1 fruit fly cellular context compared by ENCODE assay signal in genomic region chrX:7708942-7709707, dm6.
A peak's percentile ranks its signal among the peaks of the same experiment; 100 is the strongest.
TF ChIP-seq lines count a peak whose summit lies in the region.

Gene CHES-1-like, minus strand, starts transcription at chrX:7709385.

TF ChIP-seq in whole organism, embryonic, 481 proteins besides CTCF, POLR2A, EP300 and RAD21 (continued from another document):
- TF ChIP-seq CG13624 (GFP tag; optimal IDR thresholded peaks at IDR 0.05; lab: Kevin White, UChicago) (peak; percentile 90), fd96Cb (tag; optimal IDR thresholded peaks at IDR 0.05; lab: Kevin White, UChicago) (peak; percentile 91), CG9932 (GFP tag; IDR thresholded peaks at IDR 0.05; lab: Robert Waterston, UW) (peak; percentile 71), Hand (GFP tag; optimal IDR thresholded peaks at IDR 0.05; lab: Kevin White, UChicago) (peak; percentile 86), CG3163 (GFP tag; optimal IDR thresholded peaks at IDR 0.05; lab: Kevin White, UChicago) (peak; percentile 68), CG14860 (GFP tag; IDR thresholded peaks at IDR 0.05; lab: Robert Waterston, UW; ENCODE audit: partially characterized antibody) (no peak), bigmax (GFP tag; optimal IDR thresholded peaks at IDR 0.05; lab: Kevin White, UChicago) (no peak), shn (GFP tag; optimal IDR thresholded peaks at IDR 0.05; lab: Kevin White, UChicago) (peak; percentile 93), schlank (tag; optimal IDR thresholded peaks at IDR 0.05; lab: Kevin White, UChicago) (peak; percentile 37), CG12942 (GFP tag; optimal IDR thresholded peaks at IDR 0.05; lab: Kevin White, UChicago) (peak; percentile 90), disco-r (GFP tag; optimal IDR thresholded peaks at IDR 0.05; lab: Kevin White, UChicago) (peak; percentile 90), lab (GFP tag; optimal IDR thresholded peaks at IDR 0.05; lab: Kevin White, UChicago) (peak; percentile 91), Sin3A (optimal IDR thresholded peaks at IDR 0.05; lab: Kevin White, UChicago) (no peak), CG10654 (GFP tag; optimal IDR thresholded peaks at IDR 0.05; lab: Kevin White, UChicago) (peak; percentile 83), CG16815 (GFP tag; optimal IDR thresholded peaks at IDR 0.05; lab: Kevin White, UChicago) (peak; percentile 85), nom (GFP tag; optimal IDR thresholded peaks at IDR 0.05; lab: Kevin White, UChicago) (peak; percentile 74), CG13775 (GFP tag; optimal IDR thresholded peaks at IDR 0.05; lab: Kevin White, UChicago) (peak; percentile 88), CG31365 (tag; optimal IDR thresholded peaks at IDR 0.05; lab: Kevin White, UChicago) (peak; percentile 44), CG4424 (GFP tag; optimal IDR thresholded peaks at IDR 0.05; lab: Kevin White, UChicago) (peak; percentile 92), Adf1 (GFP tag; IDR thresholded peaks at IDR 0.05; lab: Robert Waterston, UW) (peak; percentile 44), CG10565 (GFP tag; optimal IDR thresholded peaks at IDR 0.05; lab: Kevin White, UChicago) (peak; percentile 64), PHDP (tag; optimal IDR thresholded peaks at IDR 0.05; lab: Kevin White, UChicago) (peak; percentile 85), Gsc (GFP tag; IDR thresholded peaks at IDR 0.05; lab: Robert Waterston, UW) (peak; percentile 33; the same call in 1 of the 2 replicates), sc (optimal IDR thresholded peaks at IDR 0.05; lab: Kevin White, UChicago) (no peak), sc (GFP tag; optimal IDR thresholded peaks at IDR 0.05; lab: Kevin White, UChicago) (peak; percentile 90), dimm (GFP tag; IDR thresholded peaks at IDR 0.05; lab: Robert Waterston, UW) (peak; percentile 68), CG9876 (GFP tag; optimal IDR thresholded peaks at IDR 0.05; lab: Kevin White, UChicago) (peak; percentile 81), CG3281 (GFP tag; optimal IDR thresholded peaks at IDR 0.05; lab: Kevin White, UChicago) (peak; percentile 91), CG33213 (GFP tag; optimal IDR thresholded peaks at IDR 0.05; lab: Kevin White, UChicago) (peak; percentile 84), lola (GFP tag; optimal IDR thresholded peaks at IDR 0.05; lab: Kevin White, UChicago) (peak in 1 of 3 experiments; percentile 85), CG17829 (tag; optimal IDR thresholded peaks at IDR 0.05; lab: Kevin White, UChicago) (peak; percentile 91), Dref (GFP tag; IDR thresholded peaks at IDR 0.05; lab: Robert Waterston, UW) (no peak), maf-S (GFP tag; optimal IDR thresholded peaks at IDR 0.05; lab: Kevin White, UChicago) (peak; percentile 88), Optix (GFP tag; IDR thresholded peaks at IDR 0.05; lab: Robert Waterston, UW) (peak; percentile 75; the same call in 2 of the 3 replicates), lbe (GFP tag; optimal IDR thresholded peaks at IDR 0.05; lab: Kevin White, UChicago) (peak; percentile 52), Asciz (GFP tag; optimal IDR thresholded peaks at IDR 0.05; lab: Kevin White, UChicago) (peak; percentile 92), CG5180 (GFP tag; optimal IDR thresholded peaks at IDR 0.05; lab: Kevin White, UChicago) (peak; percentile 83), sob (GFP tag; IDR thresholded peaks at IDR 0.05; lab: Robert Waterston, UW) (peak; percentile 64), usp (GFP tag; optimal IDR thresholded peaks at IDR 0.05; lab: Kevin White, UChicago) (no peak), Dip3 (GFP tag; optimal IDR thresholded peaks at IDR 0.05; lab: Kevin White, UChicago) (peak; percentile 74), Lpt (GFP tag; optimal IDR thresholded peaks at IDR 0.05; lab: Kevin White, UChicago) (no peak), Eip74EF (GFP tag; optimal IDR thresholded peaks at IDR 0.05; lab: Kevin White, UChicago) (peak in 1 of 2 experiments; percentile 94), Ravus (GFP tag; IDR thresholded peaks at IDR 0.05; lab: Robert Waterston, UW) (peak; percentile 39; the same call in 1 of the 2 replicates), CG6813 (GFP tag; optimal IDR thresholded peaks at IDR 0.05; lab: Kevin White, UChicago) (peak; percentile 87), onecut (GFP tag; IDR thresholded peaks at IDR 0.05; lab: Robert Waterston, UW) (peak; percentile 73), Nf-YB (GFP tag; optimal IDR thresholded peaks at IDR 0.05; lab: Kevin White, UChicago) (peak; percentile 76), Side (GFP tag; optimal IDR thresholded peaks at IDR 0.05; lab: Kevin White, UChicago) (peak; percentile 89), CG11696 (GFP tag; IDR thresholded peaks at IDR 0.05; lab: Robert Waterston, UW) (peak; percentile 58; the same call in 1 of the 2 replicates), CG7987 (GFP tag; optimal IDR thresholded peaks at IDR 0.05; lab: Kevin White, UChicago) (peak; percentile 36), chn (GFP tag; optimal IDR thresholded peaks at IDR 0.05; lab: Kevin White, UChicago) (peak; percentile 88), CG7745 (tag; optimal IDR thresholded peaks at IDR 0.05; lab: Kevin White, UChicago) (no peak), CG3995 (GFP tag; optimal IDR thresholded peaks at IDR 0.05; lab: Kevin White, UChicago) (peak; percentile 40), Vsx1 (GFP tag; optimal IDR thresholded peaks at IDR 0.05; lab: Kevin White, UChicago) (peak; percentile 79), sqz (GFP tag; optimal IDR thresholded peaks at IDR 0.05; lab: Kevin White, UChicago) (peak; percentile 75), CG4707 (GFP tag; optimal IDR thresholded peaks at IDR 0.05; lab: Kevin White, UChicago) (peak; percentile 83), Hmx (GFP tag; optimal IDR thresholded peaks at IDR 0.05; lab: Kevin White, UChicago) (peak; percentile 58), mld (GFP tag; IDR thresholded peaks at IDR 0.05; lab: Robert Waterston, UW; ENCODE audit: partially characterized antibody) (no peak), E2f2 (GFP tag; IDR thresholded peaks at IDR 0.05; lab: Robert Waterston, UW) (peak; percentile 71), CG13123 (GFP tag; optimal IDR thresholded peaks at IDR 0.05; lab: Kevin White, UChicago) (peak; percentile 79), CG10267 (tag; optimal IDR thresholded peaks at IDR 0.05; lab: Kevin White, UChicago) (peak; percentile 82), vfl (GFP tag; optimal IDR thresholded peaks at IDR 0.05; lab: Kevin White, UChicago) (peak; percentile 80), kni (GFP tag; optimal IDR thresholded peaks at IDR 0.05; lab: Kevin White, UChicago) (peak; percentile 56), ap (GFP tag; IDR thresholded peaks at IDR 0.05; lab: Robert Waterston, UW) (peak; percentile 72), Mrtf (GFP tag; IDR thresholded peaks at IDR 0.05; lab: Robert Waterston, UW) (peak; percentile 66; the same call in 2 of the 3 replicates), D19A (tag; optimal IDR thresholded peaks at IDR 0.05; lab: Kevin White, UChicago) (peak; percentile 90), CG17385 (GFP tag; optimal IDR thresholded peaks at IDR 0.05; lab: Kevin White, UChicago) (peak; percentile 89), crp (GFP tag; optimal IDR thresholded peaks at IDR 0.05; lab: Kevin White, UChicago) (peak in 1 of 2 experiments; percentile 49), CG1529 (GFP tag; optimal IDR thresholded peaks at IDR 0.05; lab: Kevin White, UChicago) (peak; percentile 91), cato (GFP tag; optimal IDR thresholded peaks at IDR 0.05; lab: Kevin White, UChicago; ENCODE audit: borderline replicate concordance) (peak; percentile 81), Hsf (GFP tag; optimal IDR thresholded peaks at IDR 0.05; lab: Kevin White, UChicago) (peak; percentile 93), CG15269 (tag; optimal IDR thresholded peaks at IDR 0.05; lab: Kevin White, UChicago) (peak; percentile 93), CG13424 (tag; optimal IDR thresholded peaks at IDR 0.05; lab: Kevin White, UChicago) (peak; percentile 91), danr (GFP tag; IDR thresholded peaks at IDR 0.05; lab: Robert Waterston, UW) (peak; percentile 71), run (tag; optimal IDR thresholded peaks at IDR 0.05; lab: Kevin White, UChicago) (peak; percentile 82), CG6254 (GFP tag; optimal IDR thresholded peaks at IDR 0.05; lab: Kevin White, UChicago) (peak; percentile 84), slbo (GFP tag; IDR thresholded peaks at IDR 0.05; lab: Robert Waterston, UW) (peak; percentile 83), CG18619 (GFP tag; optimal IDR thresholded peaks at IDR 0.05; lab: Kevin White, UChicago) (peak; percentile 92), Drgx (GFP tag; IDR thresholded peaks at IDR 0.05; lab: Robert Waterston, UW) (peak; percentile 83), pros (GFP tag; optimal IDR thresholded peaks at IDR 0.05; lab: Kevin White, UChicago) (peak; percentile 53), CG15601 (tag; optimal IDR thresholded peaks at IDR 0.05; lab: Kevin White, UChicago) (peak; percentile 84), dan (GFP tag; IDR thresholded peaks at IDR 0.05; lab: Robert Waterston, UW) (peak; percentile 18; the same call in 1 of the 2 replicates), CG8089 (GFP tag; optimal IDR thresholded peaks at IDR 0.05; lab: Kevin White, UChicago) (peak; percentile 88), salm (tag; optimal IDR thresholded peaks at IDR 0.05; lab: Kevin White, UChicago) (peak; percentile 74), pita (GFP tag; optimal IDR thresholded peaks at IDR 0.05; lab: Kevin White, UChicago) (no peak), peb (GFP tag; IDR thresholded peaks at IDR 0.05; lab: Robert Waterston, UW) (peak; percentile 81; the same call in 1 of the 2 replicates), so (GFP tag; IDR thresholded peaks at IDR 0.05; lab: Robert Waterston, UW) (peak; percentile 84; the same call in 2 of the 3 replicates), repo (GFP tag; optimal IDR thresholded peaks at IDR 0.05; lab: Kevin White, UChicago) (peak; percentile 82), Ets97D (GFP tag; optimal IDR thresholded peaks at IDR 0.05; lab: Kevin White, UChicago) (peak; percentile 79), CG9437 (GFP tag; optimal IDR thresholded peaks at IDR 0.05; lab: Kevin White, UChicago) (peak; percentile 92), CG12071 (GFP tag; optimal IDR thresholded peaks at IDR 0.05; lab: Kevin White, UChicago) (peak; percentile 68), chif (GFP tag; optimal IDR thresholded peaks at IDR 0.05; lab: Kevin White, UChicago) (peak; percentile 91 to 92), esg (GFP tag; conservative IDR thresholded peaks at IDR 0.05; lab: Robert Waterston, UW) (peak; percentile 87), da (GFP tag; optimal IDR thresholded peaks at IDR 0.05; lab: Kevin White, UChicago) (peak; percentile 57), TFAM (GFP tag; optimal IDR thresholded peaks at IDR 0.05; lab: Kevin White, UChicago) (peak; percentile 80), H2.0 (GFP tag; IDR thresholded peaks at IDR 0.05; lab: Robert Waterston, UW) (peak; percentile 51; the same call in 1 of the 2 replicates), chm (GFP tag; IDR thresholded peaks at IDR 0.05; lab: Robert Waterston, UW) (no peak; the same call in 1 of the 2 replicates), dysf (GFP tag; IDR thresholded peaks at IDR 0.05; lab: Robert Waterston, UW) (peak; percentile 92), trem (tag; optimal IDR thresholded peaks at IDR 0.05; lab: Kevin White, UChicago) (peak; percentile 68), sens-2 (GFP tag; IDR thresholded peaks at IDR 0.05; lab: Robert Waterston, UW) (no peak), CG4730 (GFP tag; IDR thresholded peaks at IDR 0.05; lab: Robert Waterston, UW) (peak; percentile 78), ATbp (GFP tag; optimal IDR thresholded peaks at IDR 0.05; lab: Kevin White, UChicago) (peak; percentile 84), MTF-1 (GFP tag; optimal IDR thresholded peaks at IDR 0.05; lab: Kevin White, UChicago; ENCODE audit: borderline replicate concordance) (no peak), ftz-f1 (GFP tag; optimal IDR thresholded peaks at IDR 0.05; lab: Kevin White, UChicago) (peak; percentile 30), CG9215 (GFP tag; IDR thresholded peaks at IDR 0.05; lab: Robert Waterston, UW) (peak; percentile 75), CG34422 (GFP tag; IDR thresholded peaks at IDR 0.05; lab: Robert Waterston, UW) (peak; percentile 69; the same call in 1 of the 3 replicates), Sry-δ (GFP tag; optimal IDR thresholded peaks at IDR 0.05; lab: Kevin White, UChicago) (peak; percentile 54), abd-A (tag; optimal IDR thresholded peaks at IDR 0.05; lab: Kevin White, UChicago) (no peak), bbx (GFP tag; IDR thresholded peaks at IDR 0.05; lab: Robert Waterston, UW; ENCODE audit: partially characterized antibody) (no peak), ash1 (GFP tag; optimal IDR thresholded peaks at IDR 0.05; lab: Kevin White, UChicago) (no peak), oc (tag; optimal IDR thresholded peaks at IDR 0.05; lab: Kevin White, UChicago) (peak; percentile 74), CG17359 (tag; optimal IDR thresholded peaks at IDR 0.05; lab: Kevin White, UChicago) (peak; percentile 88), grau (tag; optimal IDR thresholded peaks at IDR 0.05; lab: Kevin White, UChicago) (peak; percentile 92), HLH3B (GFP tag; IDR thresholded peaks at IDR 0.05; lab: Robert Waterston, UW) (peak; percentile 80; the same call in 1 of the 2 replicates), Usf (GFP tag; optimal IDR thresholded peaks at IDR 0.05; lab: Kevin White, UChicago) (peak; percentile 87), Med (GFP tag; lab: Kevin White, UChicago) (peak; percentile 97), CG6791 (GFP tag; IDR thresholded peaks at IDR 0.05; lab: Robert Waterston, UW; ENCODE audit: partially characterized antibody) (no peak), BEAF-32 (GFP tag; optimal IDR thresholded peaks at IDR 0.05; lab: Kevin White, UChicago) (peak; percentile 8), fd102C (GFP tag; optimal IDR thresholded peaks at IDR 0.05; lab: Kevin White, UChicago) (no peak), CG7963 (GFP tag; IDR thresholded peaks at IDR 0.05; lab: Robert Waterston, UW; ENCODE audit: partially characterized antibody) (no peak), lmd (GFP tag; IDR thresholded peaks at IDR 0.05; lab: Robert Waterston, UW) (peak; percentile 91), btn (GFP tag; optimal IDR thresholded peaks at IDR 0.05; lab: Kevin White, UChicago) (peak; percentile 84), GATAe (GFP tag; conservative IDR thresholded peaks at IDR 0.05; lab: Robert Waterston, UW) (no peak), CG1832 (GFP tag; optimal IDR thresholded peaks at IDR 0.05; lab: Kevin White, UChicago) (no peak), CrebB (tag; optimal IDR thresholded peaks at IDR 0.05; lab: Kevin White, UChicago) (peak; percentile 76)
